Worm (Caenorhabditis elegans) whole organism, L1 larva: Measurements from ENCODE around the gene gldc-1.
A peak's percentile ranks its signal among the peaks of the same experiment; 100 is the strongest.

ENCODE experiments used
- C04F5.9 ChIP-seq: sonication (generic microtip); optimal IDR thresholded peaks from 2 replicates; lab custom pipeline; 2016; ENCODE audit warnings: missing genetic modification characterization, missing compliant biosample characterization
- C16A3.4 ChIP-seq: fragments of 150-350 bp; optimal IDR thresholded peaks from 2 replicates; lab custom pipeline; 2014; ENCODE audit warnings: missing biosample characterization, missing genetic modification characterization
- C34B4.2 ChIP-seq: sonication (generic microtip); optimal IDR thresholded peaks from 2 replicates; lab custom pipeline; 2017; ENCODE audit warnings: mild to moderate bottlenecking, missing genetic modification characterization, missing compliant biosample characterization
- F16B12.6 ChIP-seq: fragments of 150-350 bp; optimal IDR thresholded peaks from 2 replicates; lab custom pipeline; 2014; ENCODE audit warnings: missing biosample characterization, missing genetic modification characterization
- Y116A8C.19 ChIP-seq: sonication (generic microtip); optimal IDR thresholded peaks from 2 replicates; lab custom pipeline; 2016; ENCODE audit warnings: missing compliant biosample characterization, missing genetic modification characterization, borderline replicate concordance
- ama-1 ChIP-seq: fragments of 150-350 bp; optimal IDR thresholded peaks from 2 replicates; lab custom pipeline; 2014
- blmp-1 ChIP-seq: fragments of 150-350 bp; optimal IDR thresholded peaks from 2 replicates; lab custom pipeline; 2014; ENCODE audit warnings: missing biosample characterization, missing genetic modification characterization
- ceh-63 ChIP-seq: fragments of 200-800 bp; sonication (Bioruptor generic); optimal IDR thresholded peaks from 2 replicates; lab custom pipeline; 2018; ENCODE audit warnings: mild to moderate bottlenecking, missing genetic modification characterization, missing compliant biosample characterization
- ceh-8 ChIP-seq: fragments of 200-800 bp; sonication (Bioruptor generic); optimal IDR thresholded peaks from 2 replicates; lab custom pipeline; 2018; ENCODE audit warnings: mild to moderate bottlenecking, missing genetic modification characterization, moderate library complexity, missing compliant biosample characterization
- ceh-88 ChIP-seq: fragments of 200-800 bp; sonication (Bioruptor generic); IDR thresholded peaks from 2 replicates; pipeline ENCODE4 v1.3.6; 2022; ENCODE audit warnings: missing genetic modification characterization, missing compliant biosample characterization
- ceh-90 ChIP-seq: sonication (generic microtip); optimal IDR thresholded peaks from 2 replicates; lab custom pipeline; 2016; ENCODE audit warnings: missing genetic modification characterization, missing compliant biosample characterization
- ces-1 ChIP-seq: fragments of 150-350 bp; optimal IDR thresholded peaks from 2 replicates; lab custom pipeline; 2014; ENCODE audit warnings: missing biosample characterization, missing genetic modification reagents, missing genetic modification characterization
- efl-3 ChIP-seq: fragments of 200-800 bp; sonication (Bioruptor generic); optimal IDR thresholded peaks from 2 replicates; lab custom pipeline; 2018; ENCODE audit warnings: mild to moderate bottlenecking, missing genetic modification characterization, missing compliant biosample characterization
- elt-2 ChIP-seq: sonication (generic microtip); optimal IDR thresholded peaks from 2 replicates; lab custom pipeline; 2016; ENCODE audit warnings: missing genetic modification characterization, mild to moderate bottlenecking, inconsistent platforms, missing compliant biosample characterization, missing genetic modification reagents
- elt-3 ChIP-seq, 6 experiments: fragments of 150-350 bp in 1 of 6; sonication (generic microtip); optimal IDR thresholded peaks; 2 replicates each; lab custom pipeline; 2017 to 2018; ENCODE audit warnings: missing biosample characterization in 6 of 6, missing genetic modification characterization in 6 of 6, inconsistent platforms in 1 of 6
- fkh-10 ChIP-seq: sonication (generic microtip); optimal IDR thresholded peaks from 2 replicates; lab custom pipeline; 2017; ENCODE audit warnings: missing biosample characterization, missing genetic modification reagents, missing genetic modification characterization
- fkh-8 ChIP-seq: sonication (generic microtip); optimal IDR thresholded peaks from 2 replicates; lab custom pipeline; 2016; ENCODE audit warnings: mild to moderate bottlenecking, missing genetic modification characterization, missing compliant biosample characterization
- fos-1 ChIP-seq: fragments of 150-350 bp; optimal IDR thresholded peaks from 2 replicates; lab custom pipeline; 2014; ENCODE audit warnings: missing biosample characterization, missing genetic modification characterization
- hlh-17 ChIP-seq: fragments of 200-800 bp; sonication (Bioruptor generic); optimal IDR thresholded peaks from 2 replicates; lab custom pipeline; 2018; ENCODE audit warnings: missing genetic modification characterization, mild to moderate bottlenecking, missing compliant biosample characterization, moderate library complexity, borderline replicate concordance
- isw-1 ChIP-seq: fragments of 200-800 bp; sonication (Bioruptor generic); IDR thresholded peaks from 2 replicates; pipeline ENCODE4 v1.3.6; 2022; ENCODE audit warnings: missing genetic modification characterization, missing compliant biosample characterization
- lin-14 ChIP-seq: fragments of 200-800 bp; sonication (Bioruptor generic); optimal IDR thresholded peaks from 2 replicates; lab custom pipeline; 2018; ENCODE audit warnings: mild to moderate bottlenecking, missing genetic modification characterization, moderate library complexity, missing compliant biosample characterization
- lin-15B ChIP-seq: fragments of 150-350 bp; sonication (generic microtip); optimal IDR thresholded peaks from 3 replicates; lab custom pipeline; 2014; ENCODE audit warnings: missing biosample characterization, missing genetic modification characterization
- lin-35 ChIP-seq, 2 experiments: fragments of 150-350 bp; optimal IDR thresholded peaks; 2 replicates each; lab custom pipeline; 2014; ENCODE audit warnings: missing biosample characterization in 2 of 2, missing genetic modification characterization in 2 of 2, missing genetic modification reagents in 2 of 2
- lsy-2 ChIP-seq, 2 experiments: fragments of 150-350 bp; optimal IDR thresholded peaks; 2 replicates each; lab custom pipeline; 2014; ENCODE audit warnings: missing biosample characterization in 2 of 2, missing genetic modification characterization in 2 of 2
- mab-9 ChIP-seq: fragments of 200-800 bp; sonication (Bioruptor generic); IDR thresholded peaks from 2 replicates; pipeline ENCODE4 v1.3.6; 2022; ENCODE audit warnings: missing genetic modification reagents, missing genetic modification characterization, missing compliant biosample characterization
- mdl-1 ChIP-seq, 2 experiments: fragments of 150-350 bp; optimal IDR thresholded peaks; 2 replicates each; lab custom pipeline; 2014 to 2017; ENCODE audit warnings: missing biosample characterization in 2 of 2, missing genetic modification characterization in 2 of 2, inconsistent platforms in 1 of 2
- mef-2 ChIP-seq: fragments of 150-350 bp; optimal IDR thresholded peaks from 2 replicates; lab custom pipeline; 2014; ENCODE audit warnings: missing biosample characterization, missing genetic modification characterization
- mep-1 ChIP-seq: fragments of 150-350 bp; optimal IDR thresholded peaks from 2 replicates; lab custom pipeline; 2014; ENCODE audit warnings: missing biosample characterization, missing genetic modification characterization
- nhr-11 ChIP-seq: fragments of 150-350 bp; optimal IDR thresholded peaks from 2 replicates; lab custom pipeline; 2014; ENCODE audit warnings: missing biosample characterization, missing genetic modification characterization
- nhr-12 ChIP-seq: sonication (generic microtip); optimal IDR thresholded peaks from 2 replicates; lab custom pipeline; 2017; ENCODE audit warnings: missing biosample characterization, missing genetic modification characterization
- nhr-19 ChIP-seq: fragments of 200-800 bp; sonication (Bioruptor generic); conservative IDR thresholded peaks from 2 replicates; pipeline ENCODE4 v1.3.6; 2022; ENCODE audit warnings: missing genetic modification characterization, missing compliant biosample characterization
- nhr-20 ChIP-seq: sonication (generic microtip); optimal IDR thresholded peaks from 2 replicates; lab custom pipeline; 2016; ENCODE audit warnings: mild to moderate bottlenecking, missing genetic modification characterization, missing compliant biosample characterization
- nhr-237 ChIP-seq: fragments of 150-350 bp; optimal IDR thresholded peaks from 2 replicates; lab custom pipeline; 2014; ENCODE audit warnings: missing biosample characterization, missing genetic modification characterization
- nhr-47 ChIP-seq: sonication (generic microtip); optimal IDR thresholded peaks from 2 replicates; lab custom pipeline; 2016; ENCODE audit warnings: mild to moderate bottlenecking, missing genetic modification characterization, moderate library complexity, missing compliant biosample characterization
- nhr-71 ChIP-seq: sonication (generic microtip); optimal IDR thresholded peaks from 2 replicates; lab custom pipeline; 2016; ENCODE audit warnings: mild to moderate bottlenecking, missing genetic modification characterization, moderate library complexity, missing compliant biosample characterization
- nhr-77 ChIP-seq: fragments of 150-350 bp; optimal IDR thresholded peaks from 2 replicates; lab custom pipeline; 2014; ENCODE audit warnings: missing biosample characterization, missing genetic modification characterization
- pag-3 ChIP-seq: sonication (generic microtip); optimal IDR thresholded peaks from 2 replicates; lab custom pipeline; 2017; ENCODE audit warnings: missing genetic modification characterization, mild to moderate bottlenecking, missing compliant biosample characterization, antibody characterized with exemption, borderline replicate concordance; ENCODE audit not compliant: insufficient read depth
- pax-3 ChIP-seq: fragments of 200-800 bp; sonication (Bioruptor generic); optimal IDR thresholded peaks from 2 replicates; lab custom pipeline; 2018; ENCODE audit warnings: mild to moderate bottlenecking, missing genetic modification characterization, moderate library complexity, missing compliant biosample characterization
- pqm-1 ChIP-seq: sonication (generic microtip); optimal IDR thresholded peaks from 3 replicates; lab custom pipeline; 2017; ENCODE audit warnings: missing biosample characterization, missing genetic modification characterization
- rnt-1 ChIP-seq: sonication (generic microtip); optimal IDR thresholded peaks from 2 replicates; lab custom pipeline; 2016; ENCODE audit warnings: mild to moderate bottlenecking, missing genetic modification characterization, moderate library complexity, missing compliant biosample characterization
- snpc-4 ChIP-seq: fragments of 150-350 bp; optimal IDR thresholded peaks from 2 replicates; lab custom pipeline; 2014; ENCODE audit warnings: missing biosample characterization, missing genetic modification characterization
- snu-23 ChIP-seq: sonication (generic microtip); optimal IDR thresholded peaks from 2 replicates; lab custom pipeline; 2016; ENCODE audit warnings: missing genetic modification characterization, missing compliant biosample characterization
- sup-37 ChIP-seq: fragments of 200-800 bp; sonication (Bioruptor generic); optimal IDR thresholded peaks from 2 replicates; lab custom pipeline; 2018; ENCODE audit warnings: mild to moderate bottlenecking, missing genetic modification characterization, missing compliant biosample characterization
- swsn-7 ChIP-seq: sonication (generic microtip); optimal IDR thresholded peaks from 2 replicates; lab custom pipeline; 2016; ENCODE audit warnings: missing genetic modification characterization, missing compliant biosample characterization
- tbx-2 ChIP-seq: sonication (generic microtip); optimal IDR thresholded peaks from 2 replicates; lab custom pipeline; 2016; ENCODE audit warnings: missing genetic modification characterization, missing compliant biosample characterization
- tlp-1 ChIP-seq: fragments of 150-350 bp; optimal IDR thresholded peaks from 2 replicates; lab custom pipeline; 2014; ENCODE audit warnings: missing biosample characterization, missing genetic modification characterization
- unc-30 ChIP-seq: sonication (generic microtip); optimal IDR thresholded peaks from 2 replicates; lab custom pipeline; 2017; ENCODE audit warnings: missing biosample characterization, missing genetic modification characterization
- unc-86 ChIP-seq: sonication (generic microtip); optimal IDR thresholded peaks from 2 replicates; lab custom pipeline; 2016; ENCODE audit warnings: missing genetic modification characterization, missing compliant biosample characterization
- unc-98 ChIP-seq: fragments of 200-800 bp; sonication (Bioruptor generic); IDR thresholded peaks from 2 replicates; pipeline ENCODE4 v1.3.6; 2022; ENCODE audit warnings: missing genetic modification characterization, missing compliant biosample characterization
- vab-15 ChIP-seq: sonication (generic microtip); optimal IDR thresholded peaks from 2 replicates; lab custom pipeline; 2017; ENCODE audit warnings: missing genotype, mild to moderate bottlenecking, missing genetic modification characterization, missing compliant biosample characterization
- xbp-1 ChIP-seq: sonication (generic microtip); optimal IDR thresholded peaks from 2 replicates; lab custom pipeline; 2016; ENCODE audit warnings: missing genetic modification characterization, missing compliant biosample characterization
- zag-1 ChIP-seq: fragments of 150-350 bp; optimal IDR thresholded peaks from 2 replicates; lab custom pipeline; 2014; ENCODE audit warnings: missing biosample characterization, missing genetic modification characterization
- ztf-4 ChIP-seq: fragments of 150-350 bp; optimal IDR thresholded peaks from 2 replicates; lab custom pipeline; 2014; ENCODE audit warnings: missing biosample characterization, missing genetic modification characterization

Gene gldc-1

ce11 chrII:6047639-6048159 is 2.5 kb upstream of the gldc-1 start, which contains the start of the genes R12C12.6 and ran-5 (continued):
- peak; percentile 83 for TF ChIP-seq snpc-4 (tag; lab: Kevin White, UChicago)
- peak in 2 of 6 experiments; percentile 33 to 78 for TF ChIP-seq elt-3 (tag; optimal IDR thresholded peaks at IDR 0.05; lab: Kevin White, UChicago)
- peak; percentile 90 for TF ChIP-seq snu-23
- TF ChIP-seq lsy-2 (tag; optimal IDR thresholded peaks at IDR 0.05; lab: Kevin White, UChicago), result peak; percentile 89 to 91
- peak; percentile 69 for TF ChIP-seq fkh-8 (tag; lab: Kevin White, UChicago)
- peak; percentile 68 for TF ChIP-seq lin-15B (tag; lab: Kevin White, UChicago)
- peak; percentile 83 to 86 for TF ChIP-seq lin-35 (GFP tag; optimal IDR thresholded peaks at IDR 0.05; lab: Kevin White, UChicago)
- TF ChIP-seq ceh-63 (GFP tag; lab: Kevin White, UChicago), result no peak
- peak; percentile 79 for TF ChIP-seq fos-1 (tag; lab: Kevin White, UChicago)
- no peak for TF ChIP-seq mef-2 (tag; lab: Kevin White, UChicago)
- peak; percentile 63 for TF ChIP-seq F16B12.6 (tag; lab: Kevin White, UChicago)
- peak; percentile 34 for TF ChIP-seq ama-1 (lab: Kevin White, UChicago)
- no peak for TF ChIP-seq C34B4.2 (tag; lab: Kevin White, UChicago)
- TF ChIP-seq fkh-10 (GFP tag; lab: Kevin White, UChicago), result peak; percentile 32
- TF ChIP-seq unc-98 (GFP tag; lab: Robert Waterston, UW), result no peak
- TF ChIP-seq ceh-90 (tag; lab: Kevin White, UChicago), result peak; percentile 15
- TF ChIP-seq nhr-12 (tag; lab: Kevin White, UChicago), result no peak
- peak; percentile 85 for TF ChIP-seq C16A3.4 (tag; lab: Kevin White, UChicago)
- TF ChIP-seq mab-9 (GFP tag; lab: Robert Waterston, UW), result peak; percentile 57; the same call in 1 of the 2 replicates
- peak in 1 of 2 experiments; percentile 65 for TF ChIP-seq mdl-1 (tag; optimal IDR thresholded peaks at IDR 0.05; lab: Kevin White, UChicago)
- peak; percentile 90 for TF ChIP-seq nhr-47
- peak; percentile 79 for TF ChIP-seq blmp-1 (tag; lab: Kevin White, UChicago)
- peak; percentile 58 for TF ChIP-seq nhr-237 (tag; lab: Kevin White, UChicago)
- TF ChIP-seq pax-3 (tag; lab: Kevin White, UChicago), result no peak
- peak; percentile 93 for TF ChIP-seq mep-1 (tag; lab: Kevin White, UChicago)
- peak; percentile 75 for TF ChIP-seq isw-1 (GFP tag; lab: Robert Waterston, UW)
- peak; percentile 62 for TF ChIP-seq ztf-4 (tag; lab: Kevin White, UChicago)
- TF ChIP-seq ceh-8 (GFP tag; lab: Kevin White, UChicago), result peak; percentile 69
- peak; percentile 88 for TF ChIP-seq nhr-20 (tag; lab: Kevin White, UChicago)
- peak; percentile 85 for TF ChIP-seq tbx-2
- TF ChIP-seq xbp-1, result peak; percentile 87
- TF ChIP-seq ceh-88 (GFP tag; lab: Robert Waterston, UW), result 0 out of 2 replicates have a peak, but pooled peaks have one; percentile 40
- no peak for TF ChIP-seq hlh-17 (GFP tag; lab: Kevin White, UChicago)
- TF ChIP-seq unc-30 (tag; lab: Kevin White, UChicago), result no peak
- TF ChIP-seq nhr-19, result peak; percentile 87
- peak; percentile 66 for TF ChIP-seq nhr-77
- peak; percentile 78 for TF ChIP-seq unc-86 (tag; lab: Kevin White, UChicago)
- no peak for TF ChIP-seq vab-15 (tag; lab: Kevin White, UChicago)
- no peak for TF ChIP-seq ces-1 (GFP tag; lab: Kevin White, UChicago)
- TF ChIP-seq elt-2 (tag; lab: Kevin White, UChicago), result peak; percentile 75
- TF ChIP-seq zag-1 (tag; lab: Kevin White, UChicago), result no peak
- TF ChIP-seq nhr-11 (tag; lab: Kevin White, UChicago), result peak; percentile 75
- no peak for TF ChIP-seq pag-3 (tag; lab: Kevin White, UChicago)
- TF ChIP-seq swsn-7 (tag; lab: Kevin White, UChicago), result peak; percentile 91
- peak; percentile 69 for TF ChIP-seq sup-37 (GFP tag; lab: Kevin White, UChicago)
- TF ChIP-seq lin-14, result peak; percentile 82
- no peak for TF ChIP-seq Y116A8C.19
- TF ChIP-seq rnt-1 (tag; lab: Kevin White, UChicago), result peak; percentile 95
- peak; percentile 92 for TF ChIP-seq nhr-71 (tag; lab: Kevin White, UChicago)
- no peak for TF ChIP-seq tlp-1 (tag; lab: Kevin White, UChicago)
- peak; percentile 60 for TF ChIP-seq C04F5.9 (tag; lab: Kevin White, UChicago)
- TF ChIP-seq efl-3 (GFP tag; lab: Kevin White, UChicago), result no peak
- no peak for TF ChIP-seq pqm-1 (tag; lab: Kevin White, UChicago)
